Fruit fly (Drosophila melanogaster) whole organism, embryonic: ENCODE measurements around the gene CG9391.

Source experiments
- CG11247 ChIP-seq: fragments of 200-800 bp; sonication (Bioruptor generic); IDR thresholded peaks from 2 replicates; pipeline ENCODE4 v1.3.6; 2022; ENCODE audit warnings: missing biosample characterization, missing genetic modification characterization
- CG12104 ChIP-seq: fragments of 200-800 bp; sonication (Bioruptor generic); optimal IDR thresholded peaks from 3 replicates; lab custom pipeline; 2016; ENCODE audit warnings: missing biosample characterization, missing genetic modification characterization
- CG13894 ChIP-seq: fragments of 200-800 bp; sonication (Bioruptor generic); optimal IDR thresholded peaks from 3 replicates; lab custom pipeline; 2018; ENCODE audit warnings: missing biosample characterization, mild to moderate bottlenecking, missing genetic modification characterization, moderate library complexity
- CG1647 ChIP-seq: fragments of 200-800 bp; sonication (Bioruptor generic); optimal IDR thresholded peaks from 3 replicates; lab custom pipeline; 2016; ENCODE audit warnings: missing biosample characterization, missing genetic modification characterization
- CG16815 ChIP-seq: fragments of 200-800 bp; sonication (Bioruptor generic); optimal IDR thresholded peaks from 3 replicates; lab custom pipeline; 2017; ENCODE audit warnings: missing biosample characterization, mild to moderate bottlenecking, missing genetic modification characterization
- CG18011 ChIP-seq: fragments of 200-800 bp; sonication (Bioruptor generic); optimal IDR thresholded peaks from 2 replicates; lab custom pipeline; 2017; ENCODE audit warnings: missing biosample characterization, missing genetic modification characterization, mild to moderate bottlenecking, moderate library complexity, missing genotype
- CG18476 ChIP-seq: fragments of 200-800 bp; sonication (Bioruptor generic); optimal IDR thresholded peaks from 2 replicates; lab custom pipeline; 2016; ENCODE audit warnings: missing biosample characterization, mild to moderate bottlenecking, missing genetic modification characterization
- CG2199 ChIP-seq: fragments of 200-800 bp; sonication (Bioruptor generic); IDR thresholded peaks from 3 replicates; pipeline ENCODE4 v1.3.6; 2022; ENCODE audit warnings: missing biosample characterization, missing genetic modification characterization
- CG2875 ChIP-seq: fragments of 200-800 bp; sonication (Bioruptor generic); optimal IDR thresholded peaks from 2 replicates; lab custom pipeline; 2017; ENCODE audit warnings: missing biosample characterization, mild to moderate bottlenecking, missing genetic modification characterization, missing genetic modification reagents
- CG31441 ChIP-seq: fragments of 200-800 bp; sonication (Bioruptor generic); IDR thresholded peaks from 2 replicates; pipeline ENCODE4 v1.3.6; 2022; ENCODE audit warnings: missing biosample characterization, missing genetic modification characterization
- CG33557 ChIP-seq: fragments of 200-800 bp; sonication (Bioruptor generic); optimal IDR thresholded peaks from 2 replicates; lab custom pipeline; 2019; ENCODE audit warnings: missing biosample characterization, mild to moderate bottlenecking, missing genetic modification characterization, moderate library complexity
- CG4617 ChIP-seq: fragments of 200-800 bp; sonication (Bioruptor generic); optimal IDR thresholded peaks from 3 replicates; lab custom pipeline; 2016; ENCODE audit warnings: missing biosample characterization, missing genetic modification characterization, borderline replicate concordance
- CG4707 ChIP-seq: fragments of 200-800 bp; sonication (Bioruptor generic); optimal IDR thresholded peaks from 2 replicates; lab custom pipeline; 2018; ENCODE audit warnings: missing biosample characterization, mild to moderate bottlenecking, missing genetic modification characterization, moderate library complexity
- CG4854 ChIP-seq: fragments of 200-800 bp; sonication (Bioruptor generic); optimal IDR thresholded peaks from 2 replicates; lab custom pipeline; 2016; ENCODE audit warnings: missing biosample characterization, missing genetic modification characterization, inconsistent platforms
- CG6765 ChIP-seq: fragments of 200-800 bp; sonication (Bioruptor generic); optimal IDR thresholded peaks from 3 replicates; lab custom pipeline; 2017; ENCODE audit warnings: missing biosample characterization, mild to moderate bottlenecking, missing genetic modification characterization
- CG9215 ChIP-seq: fragments of 200-800 bp; sonication (Bioruptor generic); IDR thresholded peaks from 2 replicates; pipeline ENCODE4 v1.3.6; 2022; ENCODE audit warnings: missing biosample characterization, missing genetic modification characterization
- CG9727 ChIP-seq: fragments of 200-800 bp; sonication (Bioruptor generic); optimal IDR thresholded peaks from 3 replicates; lab custom pipeline; 2017; ENCODE audit warnings: missing biosample characterization, mild to moderate bottlenecking, missing genetic modification characterization
- CG9817 ChIP-seq: fragments of 200-800 bp; sonication (Bioruptor generic); optimal IDR thresholded peaks from 2 replicates; lab custom pipeline; 2018; ENCODE audit warnings: missing biosample characterization, mild to moderate bottlenecking, missing genetic modification characterization, moderate library complexity
- CG9932 ChIP-seq: fragments of 200-800 bp; sonication (Bioruptor generic); IDR thresholded peaks from 2 replicates; pipeline ENCODE4 v1.3.6; 2022; ENCODE audit warnings: missing biosample characterization, missing genetic modification characterization
- Dek ChIP-seq: fragments of 200-800 bp; sonication (Bioruptor generic); optimal IDR thresholded peaks from 3 replicates; lab custom pipeline; 2019; ENCODE audit warnings: missing biosample characterization, mild to moderate bottlenecking, missing genetic modification characterization, moderate library complexity
- Dip2 ChIP-seq: fragments of 200-800 bp; sonication (Bioruptor generic); IDR thresholded peaks from 2 replicates; pipeline ENCODE4 v1.3.6; 2022; ENCODE audit warnings: missing biosample characterization, missing genetic modification characterization
- Doc2 ChIP-seq: fragments of 200-800 bp; sonication (Bioruptor generic); IDR thresholded peaks from 2 replicates; pipeline ENCODE4 v1.3.6; 2022; ENCODE audit warnings: missing biosample characterization, missing genetic modification characterization
- Doc3 ChIP-seq: fragments of 200-800 bp; sonication (Bioruptor generic); IDR thresholded peaks from 3 replicates; pipeline ENCODE4 v1.3.6; 2022; ENCODE audit warnings: missing biosample characterization, missing genetic modification characterization; ENCODE audit not compliant: partially characterized antibody
- Gsc ChIP-seq: fragments of 200-800 bp; sonication (Bioruptor generic); IDR thresholded peaks from 2 replicates; pipeline ENCODE4 v1.3.6; 2022; ENCODE audit warnings: missing biosample characterization, missing genetic modification characterization
- Hr3 ChIP-seq: fragments of 200-800 bp; sonication (Bioruptor generic); optimal IDR thresholded peaks from 3 replicates; lab custom pipeline; 2016; ENCODE audit warnings: missing biosample characterization, missing genetic modification characterization
- Mes4 ChIP-seq: fragments of 200-800 bp; sonication (Bioruptor generic); optimal IDR thresholded peaks from 2 replicates; lab custom pipeline; 2016; ENCODE audit warnings: missing biosample characterization, missing genetic modification characterization
- Mrtf ChIP-seq: fragments of 200-800 bp; sonication (Bioruptor generic); IDR thresholded peaks from 3 replicates; pipeline ENCODE4 v1.3.6; 2022; ENCODE audit warnings: missing biosample characterization, missing genetic modification characterization
- Ravus ChIP-seq: fragments of 200-800 bp; sonication (Bioruptor generic); IDR thresholded peaks from 2 replicates; pipeline ENCODE4 v1.3.6; 2022; ENCODE audit warnings: missing biosample characterization, missing genetic modification characterization
- abd-A ChIP-seq: fragments of 200-800 bp; sonication (Bioruptor generic); optimal IDR thresholded peaks from 3 replicates; lab custom pipeline; 2019; ENCODE audit warnings: missing biosample characterization, mild to moderate bottlenecking, missing genetic modification characterization, moderate library complexity
- bbx ChIP-seq: fragments of 200-800 bp; sonication (Bioruptor generic); IDR thresholded peaks from 2 replicates; pipeline ENCODE4 v1.3.6; 2022; ENCODE audit warnings: missing biosample characterization, missing genetic modification characterization; ENCODE audit not compliant: partially characterized antibody
- bigmax ChIP-seq: fragments of 200-800 bp; sonication (Bioruptor generic); optimal IDR thresholded peaks from 2 replicates; lab custom pipeline; 2018; ENCODE audit warnings: missing biosample characterization, mild to moderate bottlenecking, missing genetic modification characterization
- chif ChIP-seq, 2 experiments: fragments of 200-800 bp; sonication (Bioruptor generic); optimal IDR thresholded peaks; 3 replicates each; lab custom pipeline; 2016; ENCODE audit warnings: missing biosample characterization in 2 of 2, missing genetic modification characterization in 2 of 2
- chinmo ChIP-seq: fragments of 200-800 bp; sonication (Bioruptor generic); IDR thresholded peaks from 4 replicates; pipeline ENCODE4 v1.3.6; 2022; ENCODE audit warnings: missing biosample characterization, missing genetic modification characterization; ENCODE audit not compliant: partially characterized antibody
- cwo ChIP-seq: fragments of 200-800 bp; sonication (Bioruptor generic); optimal IDR thresholded peaks from 3 replicates; lab custom pipeline; 2017; ENCODE audit warnings: missing biosample characterization, missing genetic modification characterization, mild to moderate bottlenecking, moderate library complexity, missing genetic modification reagents
- fd3F ChIP-seq: fragments of 200-800 bp; sonication (Bioruptor generic); optimal IDR thresholded peaks from 2 replicates; lab custom pipeline; 2018; ENCODE audit warnings: missing biosample characterization, mild to moderate bottlenecking, missing genetic modification characterization, moderate library complexity
- lola ChIP-seq, 3 experiments: fragments of >200 bp in 2 of 3; fragments of 200-800 bp in 1 of 3; sonication (Bioruptor generic) in 1 of 3; optimal IDR thresholded peaks; 2 replicates each; lab custom pipeline; 2017 to 2019; ENCODE audit warnings: missing biosample characterization in 3 of 3, missing genetic modification characterization in 3 of 3, mild to moderate bottlenecking in 1 of 3, moderate library complexity in 1 of 3
- luna ChIP-seq: fragments of 200-800 bp; sonication (Bioruptor generic); optimal IDR thresholded peaks from 2 replicates; lab custom pipeline; 2016; ENCODE audit warnings: missing biosample characterization, missing genetic modification characterization
- nerfin-2 ChIP-seq: fragments of 200-800 bp; sonication (Bioruptor generic); IDR thresholded peaks from 2 replicates; pipeline ENCODE4 v1.3.6; 2022; ENCODE audit warnings: missing biosample characterization, missing genetic modification characterization; ENCODE audit not compliant: partially characterized antibody
- nom ChIP-seq: fragments of 200-800 bp; sonication (Bioruptor generic); optimal IDR thresholded peaks from 2 replicates; lab custom pipeline; 2017; ENCODE audit warnings: missing biosample characterization, missing genetic modification characterization, mild to moderate bottlenecking, moderate library complexity, missing genetic modification reagents
- p53 ChIP-seq: fragments of 200-800 bp; sonication (Bioruptor generic); optimal IDR thresholded peaks from 2 replicates; lab custom pipeline; 2016; ENCODE audit warnings: missing biosample characterization, missing genetic modification characterization
- peb ChIP-seq: fragments of 200-800 bp; sonication (Bioruptor generic); IDR thresholded peaks from 2 replicates; pipeline ENCODE4 v1.3.6; 2022; ENCODE audit warnings: missing biosample characterization, missing genetic modification characterization
- psq ChIP-seq: fragments of 200-800 bp; sonication (Bioruptor generic); optimal IDR thresholded peaks from 2 replicates; lab custom pipeline; 2017; ENCODE audit warnings: missing biosample characterization, missing genetic modification characterization
- sens ChIP-seq: fragments of 200-800 bp; sonication (Bioruptor generic); peaks from one replicate; lab custom pipeline; 2016; ENCODE audit warnings: missing biosample characterization, missing genetic modification characterization
- tup ChIP-seq: fragments of 200-800 bp; sonication (Bioruptor generic); optimal IDR thresholded peaks from 2 replicates; lab custom pipeline; 2016; ENCODE audit warnings: missing biosample characterization, mild to moderate bottlenecking, missing genetic modification characterization, moderate library complexity
- vnd ChIP-seq: fragments of 200-800 bp; sonication (Bioruptor generic); IDR thresholded peaks from 3 replicates; pipeline ENCODE4 v1.3.6; 2022; ENCODE audit warnings: missing biosample characterization, missing genetic modification characterization; ENCODE audit not compliant: partially characterized antibody
- vvl ChIP-seq: fragments of 200-800 bp; sonication (Bioruptor generic); IDR thresholded peaks from 2 replicates; pipeline ENCODE4 v1.3.6; 2022; ENCODE audit warnings: missing biosample characterization, missing genetic modification characterization

CG9391 gene

DNA sequence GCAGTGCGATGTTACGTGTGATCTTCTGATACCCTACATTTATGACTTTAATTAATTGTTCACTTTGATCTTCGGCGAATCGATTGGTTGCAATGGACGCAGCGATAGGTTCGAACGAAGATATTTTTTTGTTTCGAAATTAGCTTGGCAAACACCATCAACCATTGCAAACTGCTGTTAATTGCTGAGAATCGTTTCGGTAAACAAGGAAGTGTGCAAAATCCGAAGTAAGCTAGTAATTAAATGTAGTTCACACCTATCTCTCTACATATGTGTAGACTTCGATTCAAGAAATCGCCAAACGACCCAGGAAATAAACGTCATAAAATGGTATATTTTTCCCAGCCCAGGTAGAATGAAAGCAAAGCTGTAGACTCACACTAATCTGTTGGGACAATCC is 30.2 kb upstream of the CG9391 start, which contains the start of gene CG43702:
TSS of gene CG43702 (plus strand) at position 301 of the 400 bp plus-strand sequence.
- peak; percentile 22 for TF ChIP-seq sens
- TF ChIP-seq cwo (GFP tag; lab: Kevin White, UChicago): no peak

DNA sequence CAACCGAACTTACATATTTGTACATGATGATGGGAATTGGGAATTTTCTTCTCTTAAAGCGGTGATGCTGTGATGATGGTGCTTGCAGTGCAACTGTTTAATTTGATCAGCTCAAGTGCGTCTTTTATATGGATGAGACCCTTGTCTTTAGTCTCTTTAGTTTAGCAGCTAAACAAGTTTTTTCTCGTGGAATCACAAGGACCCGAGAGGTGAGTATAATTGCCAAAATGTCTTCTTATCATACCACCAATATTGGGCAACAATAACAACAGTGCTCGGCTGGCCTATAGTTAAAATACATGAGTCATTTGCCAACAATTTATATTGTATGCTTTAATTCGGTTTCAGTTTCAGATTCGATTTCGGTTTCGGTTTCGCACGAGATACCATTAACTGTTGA is 29.6 kb upstream of the CG9391 start, which contains the start of gene Edg78E:
TSS of gene Edg78E (minus strand) at position 101 of the 400 bp plus-strand sequence.
- TF ChIP-seq cwo (GFP tag; lab: Kevin White, UChicago): no peak
- no peak for TF ChIP-seq Dek
- no peak for TF ChIP-seq tup (GFP tag; lab: Kevin White, UChicago)
- TF ChIP-seq Doc2 (GFP tag; lab: Robert Waterston, UW): no peak
- no peak for TF ChIP-seq Gsc (GFP tag; lab: Robert Waterston, UW)
- TF ChIP-seq Hr3: no peak
- no peak for TF ChIP-seq CG4617 (GFP tag; lab: Kevin White, UChicago)
- no peak for TF ChIP-seq Mes4 (GFP tag; lab: Kevin White, UChicago)
- no peak for TF ChIP-seq CG4854

DNA sequence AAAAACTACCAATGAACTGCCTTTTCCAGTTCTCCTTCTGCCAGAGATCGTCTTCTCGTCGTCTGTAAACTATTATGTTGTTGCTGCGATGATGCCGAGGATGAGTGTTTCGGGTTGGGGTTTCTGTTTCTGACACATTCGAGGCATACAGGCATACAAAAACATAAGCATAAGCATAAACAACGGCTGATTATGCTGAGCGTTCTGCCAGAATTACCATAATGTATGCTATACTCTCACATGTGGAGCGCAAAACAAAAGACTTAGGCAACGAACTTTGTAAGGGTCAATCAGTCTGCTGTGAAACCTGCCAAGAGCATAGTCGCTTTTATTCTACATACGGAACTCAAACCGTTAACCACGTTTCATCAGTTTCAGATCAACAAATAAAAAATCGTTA is 26.1 kb upstream of the CG9391 start, which contains the start of gene Cpr78Cb:
TSS of gene Cpr78Cb (plus strand) at position 291 of the 400 bp plus-strand sequence.
- TF ChIP-seq CG9932 (no peak), CG18476 (GFP tag; lab: Kevin White, UChicago) (no peak), chinmo (GFP tag; lab: Robert Waterston, UW) (0 out of 4 replicates have a peak, but pooled peaks have one; percentile 6), chif (GFP tag; optimal IDR thresholded peaks at IDR 0.05; lab: Kevin White, UChicago) (no peak), CG12104 (GFP tag; lab: Kevin White, UChicago) (no peak), p53 (no peak), Dip2 (GFP tag; lab: Robert Waterston, UW) (no peak), CG9727 (GFP tag; lab: Kevin White, UChicago) (no peak), bbx (no peak), vvl (GFP tag; lab: Robert Waterston, UW) (peak; percentile 65; the same call in 1 of the 2 replicates), CG9215 (GFP tag; lab: Robert Waterston, UW) (no peak), bigmax (GFP tag; lab: Kevin White, UChicago) (no peak), Mrtf (GFP tag; lab: Robert Waterston, UW) (no peak), fd3F (GFP tag; lab: Kevin White, UChicago) (no peak), luna (GFP tag; lab: Kevin White, UChicago) (no peak), Doc3 (GFP tag; lab: Robert Waterston, UW) (no peak), CG9817 (tag; lab: Kevin White, UChicago) (no peak), CG4707 (GFP tag; lab: Kevin White, UChicago) (no peak), vnd (GFP tag; lab: Robert Waterston, UW) (no peak), Ravus (GFP tag; lab: Robert Waterston, UW) (no peak), CG11247 (0 out of 2 replicates have a peak, but pooled peaks have one; percentile 44), psq (no peak), CG16815 (GFP tag; lab: Kevin White, UChicago) (no peak), CG6765 (GFP tag; lab: Kevin White, UChicago) (no peak), CG31441 (no peak), CG13894 (tag; lab: Kevin White, UChicago) (peak; percentile 22), abd-A (tag; lab: Kevin White, UChicago) (peak; percentile 80), CG2875 (GFP tag; lab: Kevin White, UChicago) (no peak), peb (no peak), nom (GFP tag; lab: Kevin White, UChicago) (no peak), CG33557 (GFP tag; lab: Kevin White, UChicago) (no peak), nerfin-2 (no peak), CG1647 (no peak), CG2199 (GFP tag; lab: Robert Waterston, UW) (0 out of 3 replicates have a peak, but pooled peaks have one; percentile 53), Gsc (GFP tag; lab: Robert Waterston, UW) (no peak), CG18011 (GFP tag; lab: Kevin White, UChicago) (no peak), lola (GFP tag; optimal IDR thresholded peaks at IDR 0.05; lab: Kevin White, UChicago) (peak in 1 of 3 experiments; percentile 49)
